Worm (Caenorhabditis elegans) whole organism, L3 larva: ENCODE measurements around the gene K05F6.12.
"Not testable (repeated sequence)": the region's sequence is repeated elsewhere in the genome, so short reads cannot be mapped to it uniquely, and the experiment has no call there.

Experiments
- R02D3.7 ChIP-seq: fragments of 150-350 bp; optimal IDR thresholded peaks from 2 replicates; lab custom pipeline; 2014; ENCODE audit warnings: missing biosample characterization, missing genetic modification characterization
- aly-2 ChIP-seq: fragments of 150-350 bp; optimal IDR thresholded peaks from 2 replicates; lab custom pipeline; 2014; ENCODE audit warnings: missing biosample characterization, missing genetic modification characterization
- ceh-16 ChIP-seq: sonication (generic microtip); optimal IDR thresholded peaks from 2 replicates; lab custom pipeline; 2017; ENCODE audit warnings: missing biosample characterization, missing genetic modification characterization
- ceh-28 ChIP-seq: fragments of 150-350 bp; optimal IDR thresholded peaks from 2 replicates; lab custom pipeline; 2014; ENCODE audit warnings: missing biosample characterization, missing genetic modification reagents, missing genetic modification characterization
- ceh-82 ChIP-seq: fragments of 150-350 bp; optimal IDR thresholded peaks from 2 replicates; lab custom pipeline; 2014; ENCODE audit warnings: missing biosample characterization, missing genetic modification characterization
- ceh-9 ChIP-seq: sonication (generic microtip); optimal IDR thresholded peaks from 2 replicates; lab custom pipeline; 2018; ENCODE audit warnings: missing biosample characterization, missing genetic modification characterization
- daf-12 ChIP-seq: fragments of 150-350 bp; optimal IDR thresholded peaks from 2 replicates; lab custom pipeline; 2014; ENCODE audit warnings: missing biosample characterization, missing genetic modification reagents, missing genetic modification characterization
- egl-27 ChIP-seq: sonication (generic microtip); optimal IDR thresholded peaks from 4 replicates; lab custom pipeline; 2017; ENCODE audit warnings: missing biosample characterization, missing genetic modification reagents, missing genetic modification characterization
- elt-1 ChIP-seq: fragments of 150-350 bp; optimal IDR thresholded peaks from 2 replicates; lab custom pipeline; 2014; ENCODE audit warnings: missing biosample characterization, missing genetic modification characterization
- elt-3 ChIP-seq, 3 experiments: fragments of 150-350 bp in 1 of 3; sonication (generic microtip) in 2 of 3; optimal IDR thresholded peaks; 2 replicates in 2 of 3; 4 replicates in 1 of 3; lab custom pipeline; 2014 to 2017; ENCODE audit warnings: missing biosample characterization in 3 of 3, missing genetic modification characterization in 3 of 3
- fkh-10 ChIP-seq: sonication (generic microtip); optimal IDR thresholded peaks from 2 replicates; lab custom pipeline; 2017; ENCODE audit warnings: missing biosample characterization, missing genetic modification reagents, missing genetic modification characterization
- fkh-2 ChIP-seq: fragments of 150-350 bp; optimal IDR thresholded peaks from 2 replicates; lab custom pipeline; 2014; ENCODE audit warnings: missing biosample characterization, missing genetic modification reagents, missing genetic modification characterization
- hmg-11 ChIP-seq: sonication (generic microtip); optimal IDR thresholded peaks from 2 replicates; lab custom pipeline; 2016; ENCODE audit warnings: missing genetic modification characterization, missing compliant biosample characterization
- jun-1 ChIP-seq: fragments of 150-350 bp; optimal IDR thresholded peaks from 2 replicates; lab custom pipeline; 2014; ENCODE audit warnings: missing biosample characterization, missing genetic modification reagents, missing genetic modification characterization
- lin-39 ChIP-seq: fragments of 150-350 bp; optimal IDR thresholded peaks from 2 replicates; lab custom pipeline; 2018; ENCODE audit warnings: missing biosample characterization, missing genetic modification reagents, missing genetic modification characterization
- lsy-12 ChIP-seq: sonication (generic microtip); optimal IDR thresholded peaks from 2 replicates; lab custom pipeline; 2016; ENCODE audit warnings: mild to moderate bottlenecking, missing genetic modification characterization, missing compliant biosample characterization
- mdl-1 ChIP-seq: fragments of 150-350 bp; optimal IDR thresholded peaks from 2 replicates; lab custom pipeline; 2014; ENCODE audit warnings: missing biosample characterization, missing genetic modification characterization
- mml-1 ChIP-seq: fragments of 150-350 bp; sonication (generic microtip); optimal IDR thresholded peaks from 3 replicates; lab custom pipeline; 2014; ENCODE audit warnings: missing biosample characterization, missing genetic modification characterization
- nfya-1 ChIP-seq: sonication (generic microtip); optimal IDR thresholded peaks from 2 replicates; lab custom pipeline; 2017; ENCODE audit warnings: missing genetic modification characterization, mild to moderate bottlenecking, missing compliant biosample characterization, antibody characterized with exemption, moderate library complexity; ENCODE audit not compliant: insufficient read depth
- nhr-12 ChIP-seq: fragments of 150-350 bp; optimal IDR thresholded peaks from 2 replicates; lab custom pipeline; 2014; ENCODE audit warnings: missing biosample characterization, missing genetic modification characterization
- nhr-23 ChIP-seq: fragments of 150-350 bp; optimal IDR thresholded peaks from 2 replicates; lab custom pipeline; 2014; ENCODE audit warnings: missing biosample characterization, missing genetic modification reagents, missing genetic modification characterization
- nhr-237 ChIP-seq: fragments of 150-350 bp; optimal IDR thresholded peaks from 2 replicates; lab custom pipeline; 2014; ENCODE audit warnings: missing biosample characterization, missing genetic modification characterization
- nhr-43 ChIP-seq: sonication (generic microtip); optimal IDR thresholded peaks from 2 replicates; lab custom pipeline; 2016; ENCODE audit warnings: mild to moderate bottlenecking, missing genetic modification characterization, missing compliant biosample characterization; ENCODE audit not compliant: poor library complexity, severe bottlenecking
- nhr-67 ChIP-seq: fragments of 150-350 bp; optimal IDR thresholded peaks from 2 replicates; lab custom pipeline; 2014; ENCODE audit warnings: missing biosample characterization, missing genetic modification characterization
- nhr-77 ChIP-seq: fragments of 150-350 bp; optimal IDR thresholded peaks from 2 replicates; lab custom pipeline; 2014; ENCODE audit warnings: missing biosample characterization, missing genetic modification characterization
- pqm-1 ChIP-seq: fragments of 150-350 bp; optimal IDR thresholded peaks from 2 replicates; lab custom pipeline; 2017; ENCODE audit warnings: missing biosample characterization, missing genetic modification characterization, inconsistent platforms
- sea-2 ChIP-seq: fragments of 150-350 bp; sonication (generic microtip); optimal IDR thresholded peaks from 4 replicates; lab custom pipeline; 2014; ENCODE audit warnings: missing biosample characterization, missing genetic modification reagents, missing genetic modification characterization
- tbx-2 ChIP-seq: sonication (generic microtip); optimal IDR thresholded peaks from 2 replicates; lab custom pipeline; 2016; ENCODE audit warnings: mild to moderate bottlenecking, missing genetic modification characterization, missing compliant biosample characterization
- unc-39 ChIP-seq: sonication (generic microtip); optimal IDR thresholded peaks from 4 replicates; lab custom pipeline; 2017; ENCODE audit warnings: missing biosample characterization, missing genetic modification characterization
- unc-62 ChIP-seq: fragments of 150-350 bp; sonication (generic microtip); optimal IDR thresholded peaks from 4 replicates; lab custom pipeline; 2014; ENCODE audit warnings: missing biosample characterization, missing genetic modification reagents, missing genetic modification characterization
- ztf-4 ChIP-seq: fragments of 150-350 bp; optimal IDR thresholded peaks from 2 replicates; lab custom pipeline; 2014; ENCODE audit warnings: missing biosample characterization, missing genetic modification characterization

K05F6.12 gene

DNA sequence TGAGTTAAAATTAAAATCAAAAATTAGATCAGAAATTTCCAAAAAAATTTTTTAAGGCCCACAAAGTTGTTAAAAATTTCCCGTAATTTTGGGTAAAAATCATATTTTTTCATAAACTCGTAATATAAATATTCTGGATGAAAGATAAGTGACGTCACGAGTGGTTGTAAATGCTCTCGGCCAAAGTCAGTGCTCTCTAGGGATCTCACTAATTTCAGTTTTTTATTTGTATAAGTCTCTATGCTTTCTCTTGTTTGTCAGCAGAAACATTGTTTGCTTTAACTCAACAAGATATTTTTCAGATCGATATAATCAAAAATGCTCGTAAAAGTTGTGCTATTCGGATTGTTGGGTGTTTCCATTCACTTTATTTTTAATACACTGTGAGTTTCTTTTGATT lies 2.5 kb upstream of the K05F6.12 start, which contains the start of gene K05F6.4:
Gene K05F6.4, plus strand, starts transcription at position 301 of the 400 bp plus-strand sequence.
- not testable (repeated sequence) for TF ChIP-seq lsy-12 (tag; lab: Kevin White, UChicago); hmg-11 (tag; lab: Kevin White, UChicago); fkh-10 (GFP tag; lab: Kevin White, UChicago)

- TF ChIP-seq ztf-4 (no peak), ceh-16 (no peak), unc-62 (GFP tag; lab: Kevin White, UChicago) (no peak), tbx-2 (tag; lab: Kevin White, UChicago) (no peak), nhr-237 (tag; lab: Kevin White, UChicago) (no peak), nhr-23 (no peak), fkh-10 (GFP tag; lab: Kevin White, UChicago) (no peak), elt-1 (tag; lab: Kevin White, UChicago) (no peak), lsy-12 (tag; lab: Kevin White, UChicago) (no peak), nhr-77 (tag; lab: Kevin White, UChicago) (no peak), unc-39 (tag; lab: Kevin White, UChicago) (no peak), sea-2 (GFP tag; lab: Kevin White, UChicago) (no peak), daf-12 (no peak), mml-1 (no peak), pqm-1 (tag; lab: Kevin White, UChicago) (no peak)
Observed at ce11 chrII:1550501-1550900, 4.8 kb downstream of the K05F6.12 start, which contains the start of the genes fbxb-52 and fbxb-51. Gene fbxb-52, minus strand, starts transcription at chrII:1550601. Gene fbxb-51, plus strand, starts transcription at chrII:1550712.

DNA sequence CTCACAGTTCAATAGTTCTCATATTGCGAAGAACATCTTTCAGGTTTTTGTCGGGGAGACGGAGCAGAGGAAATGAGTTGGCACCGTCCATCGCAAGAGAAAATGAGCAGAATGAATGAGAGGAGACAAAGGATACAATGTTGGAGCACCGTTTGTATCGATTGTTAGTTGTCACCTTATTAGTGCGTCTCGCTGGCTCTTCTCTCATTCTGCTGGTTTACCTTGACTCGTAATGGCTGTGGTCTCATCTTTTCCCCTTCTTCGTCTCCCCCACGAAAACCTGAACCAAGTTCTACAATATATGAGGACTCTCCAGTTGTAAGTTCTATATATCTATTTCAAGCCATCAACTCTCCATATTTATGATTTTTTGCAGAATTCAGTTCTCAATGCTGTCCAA lies 10.5 kb downstream of the K05F6.12 start, which contains the start of the genes fbxb-54 and fbxb-50:
Gene fbxb-54, minus strand, starts transcription at position 101 of the 400 bp plus-strand sequence.
Gene fbxb-50, plus strand, starts transcription at position 227 of the 400 bp plus-strand sequence.
- not testable (repeated sequence) for TF ChIP-seq R02D3.7 (tag; lab: Kevin White, UChicago); nhr-23; lsy-12 (tag; lab: Kevin White, UChicago)
- TF ChIP-seq, all 47 proteins: peak for 0; not testable (repeated sequence) for 47

- no peak for TF ChIP-seq egl-27
- TF ChIP-seq nfya-1, result no peak
- TF ChIP-seq aly-2 (tag; lab: Kevin White, UChicago), result no peak
- no peak for TF ChIP-seq mml-1
- TF ChIP-seq mdl-1, result no peak
- no peak for TF ChIP-seq R02D3.7 (tag; lab: Kevin White, UChicago)
- TF ChIP-seq lin-39 (tag; lab: Kevin White, UChicago), result no peak
- no peak for TF ChIP-seq sea-2 (GFP tag; lab: Kevin White, UChicago)
- no peak for TF ChIP-seq fkh-2 (tag; lab: Kevin White, UChicago)
- TF ChIP-seq nhr-67 (tag; lab: Kevin White, UChicago), result no peak
- no peak for TF ChIP-seq nhr-43 (tag; lab: Kevin White, UChicago)
- no peak for TF ChIP-seq jun-1 (tag; lab: Kevin White, UChicago)
- TF ChIP-seq ceh-28 (tag; lab: Kevin White, UChicago), result no peak
- no peak for TF ChIP-seq elt-3 (tag; optimal IDR thresholded peaks at IDR 0.05; lab: Kevin White, UChicago)
- no peak for TF ChIP-seq daf-12
Observed at ce11 chrII:1560839-1561238, 15.1 kb downstream of the K05F6.12 start.

ce11 chrII:1561863-1562262 lies 16.1 kb downstream of the K05F6.12 start, which contains the start of gene K05F6.14:
Gene K05F6.14, plus strand, starts transcription at chrII:1562163.
- TF ChIP-seq ceh-82 (no peak), ceh-9 (tag; lab: Kevin White, UChicago) (no peak), aly-2 (tag; lab: Kevin White, UChicago) (no peak), nhr-12 (tag; lab: Kevin White, UChicago) (no peak)
- TF ChIP-seq, all 47 proteins: peak for 0

ce11 chrII:1567646-1568045 lies 21.9 kb downstream of the K05F6.12 start, which contains the start of gene K05F6.8:
Gene K05F6.8, minus strand, starts transcription at chrII:1567746.
- no peak for TF ChIP-seq mdl-1
- TF ChIP-seq, all 47 proteins: peak for 0
